Fruit fly (Drosophila melanogaster) whole organism, wandering third instar larva: Measurements from ENCODE around the gene beat-Ib.
A peak's percentile ranks its signal among the peaks of the same experiment; 100 is the strongest.

Experiments used
- Abd-B ChIP-seq: fragments of >200 bp; optimal IDR thresholded peaks from 2 replicates; lab custom pipeline; 2017; ENCODE audit warnings: missing biosample characterization, missing genetic modification characterization
- CG32264 ChIP-seq: fragments of 200-800 bp; sonication (Bioruptor generic); optimal IDR thresholded peaks from 2 replicates; lab custom pipeline; 2016; ENCODE audit warnings: missing biosample characterization, missing genetic modification characterization
- CG9705 ChIP-seq: fragments of 200-800 bp; sonication (Bioruptor generic); optimal IDR thresholded peaks from 2 replicates; lab custom pipeline; 2018; ENCODE audit warnings: missing biosample characterization, mild to moderate bottlenecking, missing genetic modification characterization
- CrebA ChIP-seq: fragments of 200-800 bp; sonication (Bioruptor generic); optimal IDR thresholded peaks from 2 replicates; lab custom pipeline; 2016; ENCODE audit warnings: missing biosample characterization, mild to moderate bottlenecking, missing genetic modification characterization, borderline replicate concordance
- Dfd ChIP-seq: fragments of >200 bp; optimal IDR thresholded peaks from 2 replicates; lab custom pipeline; 2017; ENCODE audit warnings: missing biosample characterization, missing genetic modification characterization
- Dif ChIP-seq: fragments of 200-275, 200-300 bp; sonication (Bioruptor generic); optimal IDR thresholded peaks from 2 replicates; lab custom pipeline; 2018; ENCODE audit warnings: missing biosample characterization, missing genetic modification characterization; ENCODE audit not compliant: partially characterized antibody
- GATAd ChIP-seq: sonication (Bioruptor generic); optimal IDR thresholded peaks from 2 replicates; lab custom pipeline; 2016; ENCODE audit warnings: missing biosample characterization, missing genetic modification characterization
- HLH106 ChIP-seq: fragments of 200-800 bp; optimal IDR thresholded peaks from 3 replicates; lab custom pipeline; 2019; ENCODE audit warnings: missing biosample characterization, mild to moderate bottlenecking, missing genetic modification characterization, moderate library complexity
- Hnf4 ChIP-seq: fragments of 200-800 bp; sonication (Bioruptor generic); optimal IDR thresholded peaks from 2 replicates; lab custom pipeline; 2016; ENCODE audit warnings: missing biosample characterization, mild to moderate bottlenecking, missing genetic modification characterization
- Hr78 ChIP-seq: fragments of >200 bp; optimal IDR thresholded peaks from 2 replicates; lab custom pipeline; 2017; ENCODE audit warnings: missing biosample characterization, missing genetic modification characterization
- Hr83 ChIP-seq: fragments of 200-300 bp; sonication (Bioruptor generic); optimal IDR thresholded peaks from 2 replicates; lab custom pipeline; 2016; ENCODE audit warnings: missing biosample characterization, mild to moderate bottlenecking, missing genetic modification characterization, moderate library complexity; ENCODE audit not compliant: poor library complexity, severe bottlenecking
- Jra ChIP-seq: sonication (Bioruptor generic); optimal IDR thresholded peaks from 2 replicates; lab custom pipeline; 2016; ENCODE audit warnings: missing biosample characterization, missing genetic modification characterization
- Mio ChIP-seq: sonication (Bioruptor generic); optimal IDR thresholded peaks from 2 replicates; lab custom pipeline; 2016; ENCODE audit warnings: missing biosample characterization, missing genetic modification characterization
- Myc ChIP-seq: fragments of >200 bp; optimal IDR thresholded peaks from 2 replicates; lab custom pipeline; 2017
- N ChIP-seq: fragments of >200 bp; optimal IDR thresholded peaks from 2 replicates; lab custom pipeline; 2018; ENCODE audit warnings: missing biosample characterization, missing external identifiers, missing genetic modification characterization
- OdsH ChIP-seq: fragments of 200-800 bp; sonication (Bioruptor generic); optimal IDR thresholded peaks from 2 replicates; lab custom pipeline; 2016; ENCODE audit warnings: missing biosample characterization, mild to moderate bottlenecking, missing genetic modification characterization
- Rel ChIP-seq, 2 experiments: fragments of 200-800 bp; sonication (Bioruptor generic) in 1 of 2; optimal IDR thresholded peaks; 2 replicates in 1 of 2; 3 replicates in 1 of 2; lab custom pipeline; 2016 to 2019; ENCODE audit warnings: mild to moderate bottlenecking in 2 of 2, missing biosample characterization in 2 of 2, missing genetic modification characterization in 2 of 2, moderate library complexity in 1 of 2
- Sp1 ChIP-seq: fragments of 200-800 bp; sonication (Bioruptor generic); optimal IDR thresholded peaks from 3 replicates; lab custom pipeline; 2019; ENCODE audit warnings: missing biosample characterization, mild to moderate bottlenecking, missing genetic modification characterization, moderate library complexity
- Vsx2 ChIP-seq: fragments of 200-300, 225-300 bp; sonication (Bioruptor generic); optimal IDR thresholded peaks from 2 replicates; lab custom pipeline; 2018; ENCODE audit warnings: missing biosample characterization, missing genetic modification characterization; ENCODE audit not compliant: partially characterized antibody
- br ChIP-seq: fragments of 200-800 bp; sonication (Bioruptor generic); optimal IDR thresholded peaks from 2 replicates; lab custom pipeline; 2016; ENCODE audit warnings: missing biosample characterization, missing genetic modification characterization
- brk ChIP-seq: fragments of 200-800 bp; sonication (Bioruptor generic); optimal IDR thresholded peaks from 2 replicates; lab custom pipeline; 2016; ENCODE audit warnings: missing biosample characterization, mild to moderate bottlenecking, missing genetic modification characterization
- dl ChIP-seq, 2 experiments: fragments of 175-275, 200-275 bp in 1 of 2; fragments of 200-275 bp in 1 of 2; sonication (Bioruptor generic); optimal IDR thresholded peaks; lab custom pipeline; 2018; ENCODE audit warnings: mild to moderate bottlenecking in 2 of 2, missing biosample characterization in 2 of 2, missing genetic modification characterization in 2 of 2, moderate library complexity in 2 of 2; ENCODE audit not compliant: partially characterized antibody in 2 of 2, insufficient read depth in 1 of 2
- dmrt93B ChIP-seq: fragments of 200-800 bp; sonication (Bioruptor generic); optimal IDR thresholded peaks from 2 replicates; lab custom pipeline; 2018; ENCODE audit warnings: missing biosample characterization, mild to moderate bottlenecking, missing genetic modification characterization
- dsf ChIP-seq: sonication (Bioruptor generic); optimal IDR thresholded peaks from 2 replicates; lab custom pipeline; 2016; ENCODE audit warnings: missing biosample characterization, missing genetic modification characterization, borderline replicate concordance
- ey ChIP-seq: fragments of 200-800 bp; sonication (Bioruptor generic); optimal IDR thresholded peaks from 2 replicates; lab custom pipeline; 2016; ENCODE audit warnings: missing biosample characterization, missing genetic modification characterization
- foxo ChIP-seq, 2 experiments: fragments of 200-800 bp; sonication (Bioruptor generic); optimal IDR thresholded peaks; 2 replicates in 1 of 2; 3 replicates in 1 of 2; lab custom pipeline; 2016 to 2017; ENCODE audit warnings: missing biosample characterization in 2 of 2, missing genetic modification characterization in 2 of 2
- fru ChIP-seq: fragments of 200-800 bp; sonication (Bioruptor generic); optimal IDR thresholded peaks from 3 replicates; lab custom pipeline; 2016; ENCODE audit warnings: missing biosample characterization, mild to moderate bottlenecking, missing genetic modification characterization
- h ChIP-seq: fragments of 200-800 bp; sonication (Bioruptor generic); optimal IDR thresholded peaks from 3 replicates; lab custom pipeline; 2016; ENCODE audit warnings: missing biosample characterization, mild to moderate bottlenecking, missing genetic modification characterization
- jim ChIP-seq: fragments of 175-275, 200-325 bp; sonication (Bioruptor generic); optimal IDR thresholded peaks from 2 replicates; lab custom pipeline; 2016; ENCODE audit warnings: missing biosample characterization, mild to moderate bottlenecking, missing genetic modification characterization
- lola ChIP-seq: fragments of >200 bp; optimal IDR thresholded peaks from 2 replicates; lab custom pipeline; 2017; ENCODE audit warnings: missing biosample characterization, missing genetic modification characterization
- pan ChIP-seq: fragments of >200 bp; optimal IDR thresholded peaks from 2 replicates; lab custom pipeline; 2017
- psq ChIP-seq: fragments of 200-800 bp; sonication (Bioruptor generic); optimal IDR thresholded peaks from 3 replicates; lab custom pipeline; 2017; ENCODE audit warnings: missing biosample characterization, mild to moderate bottlenecking, missing genetic modification characterization, moderate library complexity
- rgr ChIP-seq: fragments of 200-800 bp; sonication (Bioruptor generic); optimal IDR thresholded peaks from 3 replicates; lab custom pipeline; 2016; ENCODE audit warnings: missing biosample characterization, mild to moderate bottlenecking, missing genetic modification characterization
- sage ChIP-seq: fragments of 200-800 bp; sonication (Bioruptor generic); optimal IDR thresholded peaks from 2 replicates; lab custom pipeline; 2016; ENCODE audit warnings: missing biosample characterization, mild to moderate bottlenecking, missing genetic modification characterization
- sv ChIP-seq: fragments of 200-800 bp; sonication (Bioruptor generic); optimal IDR thresholded peaks from 3 replicates; lab custom pipeline; 2016; ENCODE audit warnings: missing biosample characterization, missing genetic modification characterization
- tai ChIP-seq: sonication (Bioruptor generic); optimal IDR thresholded peaks from 2 replicates; lab custom pipeline; 2016; ENCODE audit warnings: missing biosample characterization, missing genetic modification characterization
- usp ChIP-seq: fragments of >200 bp; optimal IDR thresholded peaks from 2 replicates; lab custom pipeline; 2017; ENCODE audit warnings: missing biosample characterization, missing genetic modification characterization
- woc ChIP-seq: sonication (Bioruptor generic); optimal IDR thresholded peaks from 2 replicates; lab custom pipeline; 2016; ENCODE audit warnings: missing biosample characterization, mild to moderate bottlenecking, missing genetic modification characterization

Gene beat-Ib

DNA sequence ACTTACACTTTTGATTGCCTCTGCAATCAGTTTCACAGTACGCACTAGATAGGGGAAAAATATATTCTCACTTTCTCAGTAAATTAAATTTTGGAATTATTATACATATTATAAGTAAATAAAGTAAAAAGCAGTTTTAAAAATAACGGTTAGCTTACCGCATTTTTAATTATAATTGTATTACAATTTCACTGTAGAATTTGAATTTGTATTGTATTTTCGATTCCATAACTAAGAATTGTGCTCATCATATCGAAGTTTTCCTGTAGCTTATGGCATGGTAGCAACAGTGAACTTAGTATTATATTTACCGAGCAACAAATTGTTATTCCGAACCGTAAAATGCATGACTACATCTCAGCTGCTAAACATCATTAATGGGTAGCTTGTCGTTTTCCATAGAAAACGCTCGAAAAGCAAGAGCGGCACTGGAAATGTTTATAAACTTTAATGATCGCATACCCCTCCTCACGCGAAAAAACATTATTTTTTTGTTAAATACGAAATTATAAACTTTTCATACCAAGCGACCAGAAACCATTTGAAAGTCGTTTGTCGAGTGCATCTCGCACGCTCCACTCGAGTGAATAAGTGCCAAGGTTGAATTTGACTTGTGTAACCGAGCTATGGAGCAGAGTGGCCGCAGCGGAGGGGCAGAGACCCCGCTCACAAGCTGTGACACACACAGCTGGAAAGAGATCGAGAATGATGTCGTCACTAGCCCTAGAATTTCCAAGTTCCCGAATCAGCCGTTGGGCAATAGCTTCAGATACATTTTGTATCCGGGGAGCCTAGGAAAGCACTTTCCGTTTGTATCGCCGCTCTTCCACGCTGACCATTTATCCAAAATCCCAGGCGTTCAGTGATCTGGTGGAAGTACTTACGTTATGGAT, 50.0 kb downstream of the beat-Ib start:
- TF ChIP-seq Dif (GFP tag; lab: Kevin White, UChicago) (peak; percentile 31), N (GFP tag; lab: Kevin White, UChicago) (no peak), CG32264 (GFP tag; lab: Kevin White, UChicago) (no peak), psq (GFP tag; lab: Kevin White, UChicago) (peak; percentile 89), CrebA (GFP tag; lab: Kevin White, UChicago) (peak; percentile 30), Dfd (GFP tag; lab: Kevin White, UChicago) (peak; percentile 39), Abd-B (no peak), Vsx2 (GFP tag; lab: Kevin White, UChicago) (no peak), Hr83 (GFP tag; lab: Kevin White, UChicago) (no peak), GATAd (GFP tag; lab: Kevin White, UChicago) (no peak), brk (peak; percentile 52), woc (peak; percentile 39), lola (GFP tag; lab: Kevin White, UChicago) (no peak), sage (GFP tag; lab: Kevin White, UChicago) (peak; percentile 30), CG9705 (GFP tag; lab: Kevin White, UChicago) (peak; percentile 81), Sp1 (GFP tag; lab: Kevin White, UChicago) (peak; percentile 90), Mio (GFP tag; lab: Kevin White, UChicago) (no peak), Hr78 (GFP tag; lab: Kevin White, UChicago) (no peak), sv (GFP tag; lab: Kevin White, UChicago) (peak; percentile 77), Hnf4 (GFP tag; lab: Kevin White, UChicago) (peak; percentile 39), h (GFP tag; lab: Kevin White, UChicago) (peak; percentile 55), usp (GFP tag; lab: Kevin White, UChicago) (no peak), dsf (peak; percentile 44), jim (GFP tag; lab: Kevin White, UChicago) (no peak), dmrt93B (peak; percentile 86), tai (GFP tag; lab: Kevin White, UChicago) (peak; percentile 53), pan (lab: Kevin White, UChicago) (no peak), Rel (GFP tag; optimal IDR thresholded peaks at IDR 0.05; lab: Kevin White, UChicago) (peak; percentile 43), Rel (tag; optimal IDR thresholded peaks at IDR 0.05; lab: Kevin White, UChicago) (no peak), rgr (GFP tag; lab: Kevin White, UChicago) (peak; percentile 94), Myc (lab: Kevin White, UChicago) (no peak), ey (GFP tag; lab: Kevin White, UChicago) (peak; percentile 79), OdsH (peak; percentile 95), HLH106 (tag; lab: Kevin White, UChicago) (peak; percentile 94), fru (GFP tag; lab: Kevin White, UChicago) (peak; percentile 78), dl (GFP tag; optimal IDR thresholded peaks at IDR 0.05; lab: Kevin White, UChicago; ENCODE audit: insufficient read depth in 1 of 2, partially characterized antibody in 2 of 2) (no peak), foxo (GFP tag; optimal IDR thresholded peaks at IDR 0.05; lab: Kevin White, UChicago) (peak in 1 of 2 experiments; percentile 90), Jra (GFP tag; lab: Kevin White, UChicago) (no peak), br (GFP tag; lab: Kevin White, UChicago) (peak; percentile 24)

dm6 chr2L:15911591-15912007, 50.6 kb downstream of the beat-Ib start:
- peak; percentile 89 to 95 for TF ChIP-seq dl (GFP tag; optimal IDR thresholded peaks at IDR 0.05; lab: Kevin White, UChicago; ENCODE audit: insufficient read depth in 1 of 2, partially characterized antibody in 2 of 2)
- TF ChIP-seq Vsx2 (GFP tag; lab: Kevin White, UChicago) = peak; percentile 84
- peak; percentile 89 for TF ChIP-seq Dif (GFP tag; lab: Kevin White, UChicago)
- no peak for TF ChIP-seq Mio (GFP tag; lab: Kevin White, UChicago)
- TF ChIP-seq Sp1 (GFP tag; lab: Kevin White, UChicago) = no peak
- TF ChIP-seq CG9705 (GFP tag; lab: Kevin White, UChicago) = no peak
- no peak for TF ChIP-seq Rel (GFP tag; optimal IDR thresholded peaks at IDR 0.05; lab: Kevin White, UChicago)
- peak; percentile 93 for TF ChIP-seq Rel (tag; optimal IDR thresholded peaks at IDR 0.05; lab: Kevin White, UChicago)
- TF ChIP-seq h (GFP tag; lab: Kevin White, UChicago) = peak; percentile 65
